Worm (Caenorhabditis elegans): Measurements from ENCODE around the gene efr-3.

DNA sequence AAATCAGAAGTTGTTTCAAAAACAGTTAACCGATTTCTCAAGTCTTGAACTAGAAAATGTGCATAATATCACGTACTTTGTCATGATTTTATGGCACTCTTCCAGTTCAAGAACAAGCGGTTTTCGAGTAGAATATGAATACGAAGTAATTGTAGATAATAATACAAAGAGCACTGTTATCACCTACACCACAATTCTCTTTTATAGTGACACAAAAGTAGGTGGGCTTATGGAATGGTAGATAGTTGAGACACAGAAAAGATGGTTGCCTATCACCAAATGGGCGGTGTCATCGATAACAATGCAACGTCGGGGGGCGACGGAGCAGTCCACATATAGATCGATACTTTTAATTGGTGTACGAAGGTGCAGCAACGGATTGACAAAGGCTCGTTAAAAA, 7.7 kb upstream of the efr-3 start:
- TF ChIP-seq sox-4 (tag; optimal IDR thresholded peaks at IDR 0.05) = no peak
- peak; percentile 37 for TF ChIP-seq pqm-1 (tag; optimal IDR thresholded peaks at IDR 0.05)
- TF ChIP-seq ama-1 (optimal IDR thresholded peaks at IDR 0.05) = peak; percentile 37
- TF ChIP-seq nhr-237 (tag; optimal IDR thresholded peaks at IDR 0.05) = no peak
- TF ChIP-seq nhr-76 (tag; optimal IDR thresholded peaks at IDR 0.05) = no peak

Measured in whole organism, L1 larva.